Worm (Caenorhabditis elegans) whole organism, early embryonic: Measurements from ENCODE around the gene T15B7.15.

Experiments used
- B0310.2 ChIP-seq: sonication (generic microtip); optimal IDR thresholded peaks from 2 replicates; lab custom pipeline; 2016; ENCODE audit warnings: mild to moderate bottlenecking, missing genetic modification characterization, missing compliant biosample characterization
- F13C5.2 ChIP-seq: sonication (generic microtip); optimal IDR thresholded peaks from 2 replicates; lab custom pipeline; 2017; ENCODE audit warnings: mild to moderate bottlenecking, missing genetic modification characterization, inconsistent platforms, missing compliant biosample characterization
- ama-1 ChIP-seq: fragments of 150-350 bp; optimal IDR thresholded peaks from 2 replicates; lab custom pipeline; 2014
- ceh-13 ChIP-seq: fragments of 200-800 bp; sonication (Bioruptor generic); optimal IDR thresholded peaks from 2 replicates; lab custom pipeline; 2018; ENCODE audit warnings: mild to moderate bottlenecking, missing genetic modification characterization, missing compliant biosample characterization
- ceh-36 ChIP-seq: sonication (generic microtip); optimal IDR thresholded peaks from 2 replicates; lab custom pipeline; 2016; ENCODE audit warnings: missing genetic modification characterization, inconsistent platforms, missing compliant biosample characterization
- ets-7 ChIP-seq: sonication (generic microtip); optimal IDR thresholded peaks from 2 replicates; lab custom pipeline; 2016; ENCODE audit warnings: missing genotype, missing genetic modification characterization, missing compliant biosample characterization
- flt-1 ChIP-seq: fragments of 200-800 bp; sonication (Bioruptor generic); IDR thresholded peaks from 2 replicates; pipeline ENCODE4 v1.3.6; 2022; ENCODE audit warnings: missing genetic modification characterization, missing compliant biosample characterization
- hmbx-1 ChIP-seq: sonication (generic microtip); optimal IDR thresholded peaks from 2 replicates; lab custom pipeline; 2016; ENCODE audit warnings: mild to moderate bottlenecking, missing genetic modification characterization, missing compliant biosample characterization
- hmg-4 ChIP-seq: fragments of 200-800 bp; sonication (Bioruptor generic); optimal IDR thresholded peaks from 2 replicates; lab custom pipeline; 2018; ENCODE audit warnings: mild to moderate bottlenecking, missing genetic modification characterization, missing compliant biosample characterization
- pes-1 ChIP-seq: fragments of 200-800 bp; sonication (Bioruptor generic); IDR thresholded peaks from 2 replicates; pipeline ENCODE4 v1.3.6; 2022; ENCODE audit warnings: missing genetic modification reagents, missing genetic modification characterization, missing compliant biosample characterization
- scrt-1 ChIP-seq: fragments of 200-800 bp; sonication (Bioruptor generic); IDR thresholded peaks from 2 replicates; pipeline ENCODE4 v1.3.6; 2022; ENCODE audit warnings: missing genetic modification characterization, missing compliant biosample characterization
- tbx-11 ChIP-seq: fragments of 200-800 bp; sonication (Bioruptor generic); IDR thresholded peaks from 2 replicates; pipeline ENCODE4 v1.3.6; 2022; ENCODE audit warnings: missing genetic modification characterization, missing compliant biosample characterization
- tbx-37 ChIP-seq: fragments of 200-800 bp; sonication (Bioruptor generic); conservative IDR thresholded peaks from 2 replicates; pipeline ENCODE4 v1.3.6; 2022; ENCODE audit warnings: missing genetic modification reagents, missing genetic modification characterization, missing compliant biosample characterization
- tra-4 ChIP-seq: sonication (generic microtip); optimal IDR thresholded peaks from 2 replicates; lab custom pipeline; 2017; ENCODE audit warnings: missing genetic modification characterization, missing compliant biosample characterization

DNA sequence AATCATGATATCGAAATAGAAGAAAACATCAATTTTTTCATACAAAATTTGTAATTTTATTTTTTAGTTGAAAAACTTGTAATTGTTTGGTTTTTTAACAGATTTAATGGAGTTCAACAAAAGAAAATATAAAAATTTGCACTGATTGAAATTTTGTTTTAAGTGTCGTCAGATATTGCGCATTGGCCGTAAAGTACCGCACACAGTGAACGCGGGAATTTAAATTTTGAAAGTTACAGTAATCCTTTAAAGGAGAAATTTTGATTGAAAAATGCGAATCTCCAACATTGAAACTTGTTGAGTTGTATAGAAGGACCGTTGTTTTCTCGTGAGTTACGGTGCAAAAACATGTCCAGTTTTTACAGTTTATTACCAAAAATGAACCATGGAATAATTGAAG, 45.5 kb downstream of the T15B7.15 start:
- TF ChIP-seq tbx-11 (GFP tag; lab: Robert Waterston, UW): no peak
- TF ChIP-seq ama-1 (lab: Kevin White, UChicago): no peak
- no peak for TF ChIP-seq hmbx-1 (tag; lab: Kevin White, UChicago)
- no peak for TF ChIP-seq scrt-1
- no peak for TF ChIP-seq B0310.2
- TF ChIP-seq ceh-13 (GFP tag; lab: Kevin White, UChicago): no peak
- TF ChIP-seq pes-1 (GFP tag; lab: Robert Waterston, UW): no peak
- TF ChIP-seq flt-1: no peak
- TF ChIP-seq tra-4 (tag; lab: Kevin White, UChicago): no peak
- no peak for TF ChIP-seq F13C5.2
- TF ChIP-seq hmg-4 (GFP tag; lab: Kevin White, UChicago): no peak
- TF ChIP-seq ceh-36: no peak
- TF ChIP-seq ets-7: no peak
- TF ChIP-seq tbx-37 (GFP tag; lab: Robert Waterston, UW): no peak
